Worm (Caenorhabditis elegans) whole organism, midembryonic: ENCODE measurements around the gene txt-17.

ENCODE experiments used
- cog-1 ChIP-seq: sonication (generic microtip); optimal IDR thresholded peaks from 2 replicates; lab custom pipeline; 2016; ENCODE audit warnings: missing genetic modification characterization, missing compliant biosample characterization
- klf-2 ChIP-seq: fragments of 200-800 bp; sonication (Bioruptor generic); conservative IDR thresholded peaks from 2 replicates; pipeline ENCODE4 v1.3.6; 2022; ENCODE audit warnings: missing genetic modification reagents, missing genetic modification characterization, missing compliant biosample characterization
- med-1 ChIP-seq: sonication (generic microtip); optimal IDR thresholded peaks from 2 replicates; lab custom pipeline; 2017; ENCODE audit warnings: missing genetic modification characterization, mild to moderate bottlenecking, missing compliant biosample characterization, antibody characterized with exemption, missing genetic modification reagents; ENCODE audit not compliant: insufficient read depth
- ref-1 ChIP-seq: fragments of 200-800 bp; sonication (Bioruptor generic); conservative IDR thresholded peaks from 2 replicates; pipeline ENCODE4 v1.3.6; 2022; ENCODE audit warnings: missing genetic modification reagents, missing genetic modification characterization, missing compliant biosample characterization
- tab-1 ChIP-seq: fragments of 200-800 bp; sonication (Bioruptor generic); IDR thresholded peaks from 2 replicates; pipeline ENCODE4 v1.3.6; 2022; ENCODE audit warnings: missing genetic modification characterization, missing compliant biosample characterization
- ztf-23 ChIP-seq: fragments of 200-800 bp; sonication (Bioruptor generic); IDR thresholded peaks from 2 replicates; pipeline ENCODE4 v1.3.6; 2022; ENCODE audit warnings: missing genetic modification reagents, missing genetic modification characterization, missing compliant biosample characterization
- ztf-29 ChIP-seq: fragments of 200-800 bp; sonication (Bioruptor generic); IDR thresholded peaks from 2 replicates; pipeline ENCODE4 v1.3.6; 2022; ENCODE audit warnings: missing genetic modification reagents, missing genetic modification characterization, missing compliant biosample characterization

- TF ChIP-seq ref-1 (GFP tag; lab: Robert Waterston, UW): no peak
- no peak for TF ChIP-seq klf-2 (GFP tag; lab: Robert Waterston, UW)
- no peak for TF ChIP-seq ztf-23
- TF ChIP-seq cog-1 (tag; lab: Kevin White, UChicago): no peak
- TF ChIP-seq tab-1 (GFP tag; lab: Robert Waterston, UW): no peak
- TF ChIP-seq ztf-29 (GFP tag; lab: Robert Waterston, UW): no peak
- no peak for TF ChIP-seq med-1 (GFP tag; lab: Kevin White, UChicago)
These were observed 47.0 kb downstream of the txt-17 start, which contains the start of gene spig-10 for ce11 chrV:7005964-7006363.
